Worm (Caenorhabditis elegans) whole organism, L2 larva: ENCODE results near the gene C04F6.7.

Experiments
- R02D3.7 ChIP-seq: fragments of 150-350 bp; optimal IDR thresholded peaks from 2 replicates; lab custom pipeline; 2014; ENCODE audit warnings: missing biosample characterization, missing genetic modification characterization
- ama-1 ChIP-seq: fragments of 150-350 bp; optimal IDR thresholded peaks from 2 replicates; lab custom pipeline; 2018; ENCODE audit warnings: inconsistent platforms
- ceh-82 ChIP-seq: fragments of 150-350 bp; optimal IDR thresholded peaks from 2 replicates; lab custom pipeline; 2014; ENCODE audit warnings: missing biosample characterization, missing genetic modification characterization
- elt-3 ChIP-seq: sonication (generic microtip); optimal IDR thresholded peaks from 2 replicates; lab custom pipeline; 2017; ENCODE audit warnings: missing biosample characterization, missing genetic modification characterization
- lsy-2 ChIP-seq, 2 experiments: fragments of 150-350 bp in 1 of 2; sonication (generic microtip) in 1 of 2; optimal IDR thresholded peaks; 2 replicates each; lab custom pipeline; 2014 to 2017; ENCODE audit warnings: missing biosample characterization in 2 of 2, missing genetic modification characterization in 2 of 2
- nhr-12 ChIP-seq: fragments of 150-350 bp; optimal IDR thresholded peaks from 2 replicates; lab custom pipeline; 2014; ENCODE audit warnings: missing biosample characterization, missing genetic modification characterization
- nhr-6 ChIP-seq: fragments of 150-350 bp; optimal IDR thresholded peaks from 2 replicates; lab custom pipeline; 2014; ENCODE audit warnings: missing biosample characterization, missing genetic modification characterization
- sem-4 ChIP-seq: fragments of 150-350 bp; optimal IDR thresholded peaks from 2 replicates; lab custom pipeline; 2014; ENCODE audit warnings: missing biosample characterization, missing genetic modification reagents, missing genetic modification characterization
- ztf-11 ChIP-seq: sonication (generic microtip); optimal IDR thresholded peaks from 2 replicates; lab custom pipeline; 2017; ENCODE audit warnings: missing biosample characterization, missing genetic modification characterization

- TF ChIP-seq R02D3.7 (tag; lab: Kevin White, UChicago) (no peak), nhr-12 (tag; lab: Kevin White, UChicago) (no peak), sem-4 (tag; lab: Kevin White, UChicago) (no peak), ama-1 (lab: Kevin White, UChicago) (no peak), lsy-2 (tag; optimal IDR thresholded peaks at IDR 0.05; lab: Kevin White, UChicago) (no peak), elt-3 (tag; lab: Kevin White, UChicago) (no peak), ceh-82 (no peak), nhr-6 (no peak), ztf-11 (no peak)
Measured at ce11 chrX:3441539-3441938, 22.6 kb upstream of the C04F6.7 start, which contains the start of gene ZK813.3.
